Worm (Caenorhabditis elegans) whole organism, L2 larva: Measurements from ENCODE around the gene B0228.6.

Experiments
- C34F6.9 ChIP-seq: fragments of 150-350 bp; optimal IDR thresholded peaks from 2 replicates; lab custom pipeline; 2014; ENCODE audit warnings: missing biosample characterization, missing genetic modification characterization
- F13H6.1 ChIP-seq: sonication (generic microtip); optimal IDR thresholded peaks from 2 replicates; lab custom pipeline; 2016; ENCODE audit warnings: missing genetic modification characterization, missing compliant biosample characterization
- ZK546.5 ChIP-seq: sonication (generic microtip); optimal IDR thresholded peaks from 2 replicates; lab custom pipeline; 2017; ENCODE audit warnings: missing biosample characterization, missing genetic modification characterization
- aly-2 ChIP-seq: fragments of 150-350 bp; optimal IDR thresholded peaks from 2 replicates; lab custom pipeline; 2014; ENCODE audit warnings: missing biosample characterization, missing genetic modification characterization
- blmp-1 ChIP-seq: sonication (generic microtip); optimal IDR thresholded peaks from 2 replicates; lab custom pipeline; 2017; ENCODE audit warnings: missing genetic modification characterization, mild to moderate bottlenecking, missing compliant biosample characterization, antibody characterized with exemption, moderate library complexity; ENCODE audit not compliant: insufficient read depth
- ceh-16 ChIP-seq: fragments of 150-350 bp; optimal IDR thresholded peaks from 2 replicates; lab custom pipeline; 2014; ENCODE audit warnings: missing biosample characterization, missing genetic modification characterization
- ceh-82 ChIP-seq: fragments of 150-350 bp; optimal IDR thresholded peaks from 2 replicates; lab custom pipeline; 2014; ENCODE audit warnings: missing biosample characterization, missing genetic modification characterization
- crh-2 ChIP-seq: sonication (generic microtip); optimal IDR thresholded peaks from 2 replicates; lab custom pipeline; 2017; ENCODE audit warnings: missing biosample characterization, missing genetic modification characterization
- dmd-4 ChIP-seq: sonication (generic microtip); optimal IDR thresholded peaks from 2 replicates; lab custom pipeline; 2017; ENCODE audit warnings: missing biosample characterization, missing genetic modification characterization
- egl-27 ChIP-seq: sonication (generic microtip); optimal IDR thresholded peaks from 3 replicates; lab custom pipeline; 2017; ENCODE audit warnings: missing biosample characterization, missing genetic modification reagents, missing genetic modification characterization
- elt-3 ChIP-seq: sonication (generic microtip); optimal IDR thresholded peaks from 2 replicates; lab custom pipeline; 2017; ENCODE audit warnings: missing biosample characterization, missing genetic modification characterization
- fos-1 ChIP-seq: fragments of 150-350 bp; optimal IDR thresholded peaks from 2 replicates; lab custom pipeline; 2014; ENCODE audit warnings: missing biosample characterization, missing genetic modification characterization
- gmeb-1 ChIP-seq: fragments of 150-350 bp; optimal IDR thresholded peaks from 2 replicates; lab custom pipeline; 2014; ENCODE audit warnings: missing biosample characterization, missing genetic modification characterization
- lin-39 ChIP-seq: fragments of 150-350 bp; optimal IDR thresholded peaks from 2 replicates; lab custom pipeline; 2014; ENCODE audit warnings: missing biosample characterization, missing genetic modification reagents, missing genetic modification characterization
- lsy-2 ChIP-seq, 2 experiments: fragments of 150-350 bp in 1 of 2; sonication (generic microtip) in 1 of 2; optimal IDR thresholded peaks; 2 replicates each; lab custom pipeline; 2014 to 2017; ENCODE audit warnings: missing biosample characterization in 2 of 2, missing genetic modification characterization in 2 of 2
- mab-5 ChIP-seq: fragments of 150-350 bp; optimal IDR thresholded peaks from 2 replicates; lab custom pipeline; 2014; ENCODE audit warnings: missing biosample characterization, missing genetic modification characterization
- mbf-1 ChIP-seq: sonication (generic microtip); optimal IDR thresholded peaks from 2 replicates; lab custom pipeline; 2017; ENCODE audit warnings: missing biosample characterization, missing genetic modification characterization
- mdl-1 ChIP-seq, 2 experiments: fragments of 150-350 bp in 1 of 2; sonication (generic microtip) in 1 of 2; optimal IDR thresholded peaks; 2 replicates each; lab custom pipeline; 2017; ENCODE audit warnings: missing biosample characterization in 2 of 2, missing genetic modification characterization in 2 of 2
- nhr-11 ChIP-seq: fragments of 150-350 bp; optimal IDR thresholded peaks from 2 replicates; lab custom pipeline; 2014; ENCODE audit warnings: missing biosample characterization, missing genetic modification characterization
- nhr-12 ChIP-seq: fragments of 150-350 bp; optimal IDR thresholded peaks from 2 replicates; lab custom pipeline; 2014; ENCODE audit warnings: missing biosample characterization, missing genetic modification characterization
- nhr-129 ChIP-seq: fragments of 150-350 bp; optimal IDR thresholded peaks from 2 replicates; lab custom pipeline; 2014; ENCODE audit warnings: missing biosample characterization, missing genetic modification characterization
- nhr-21 ChIP-seq: fragments of 150-350 bp; optimal IDR thresholded peaks from 2 replicates; lab custom pipeline; 2014; ENCODE audit warnings: missing biosample characterization, missing genetic modification characterization
- nhr-25 ChIP-seq: fragments of 150-350 bp; sonication (generic microtip); optimal IDR thresholded peaks from 3 replicates; lab custom pipeline; 2014; ENCODE audit warnings: missing biosample characterization, missing genetic modification characterization
- nhr-6 ChIP-seq: fragments of 150-350 bp; optimal IDR thresholded peaks from 2 replicates; lab custom pipeline; 2014; ENCODE audit warnings: missing biosample characterization, missing genetic modification characterization
- nhr-77 ChIP-seq: fragments of 150-350 bp; optimal IDR thresholded peaks from 2 replicates; lab custom pipeline; 2014; ENCODE audit warnings: missing biosample characterization, missing genetic modification characterization
- sem-4 ChIP-seq: fragments of 150-350 bp; optimal IDR thresholded peaks from 2 replicates; lab custom pipeline; 2014; ENCODE audit warnings: missing biosample characterization, missing genetic modification reagents, missing genetic modification characterization
- skn-1 ChIP-seq: sonication (generic microtip); optimal IDR thresholded peaks from 2 replicates; lab custom pipeline; 2017; ENCODE audit warnings: missing biosample characterization, missing genetic modification characterization
- sma-3 ChIP-seq: sonication (generic microtip); optimal IDR thresholded peaks from 2 replicates; lab custom pipeline; 2016; ENCODE audit warnings: missing genetic modification reagents, missing genetic modification characterization, missing compliant biosample characterization
- sma-9 ChIP-seq, 2 experiments: fragments of 150-350 bp in 1 of 2; sonication (generic microtip) in 1 of 2; optimal IDR thresholded peaks; 2 replicates each; lab custom pipeline; 2014 to 2016; ENCODE audit warnings: missing genetic modification characterization in 2 of 2, mild to moderate bottlenecking in 1 of 2, missing biosample characterization in 1 of 2, missing compliant biosample characterization in 1 of 2, missing genetic modification reagents in 1 of 2, moderate library complexity in 1 of 2
- snpc-4 ChIP-seq: fragments of 150-350 bp; optimal IDR thresholded peaks from 2 replicates; lab custom pipeline; 2014; ENCODE audit warnings: missing biosample characterization, missing genetic modification characterization
- unc-39 ChIP-seq: fragments of 150-350 bp; optimal IDR thresholded peaks from 2 replicates; lab custom pipeline; 2014; ENCODE audit warnings: missing biosample characterization, missing genetic modification characterization
- unc-55 ChIP-seq: fragments of 150-350 bp; sonication (generic microtip); optimal IDR thresholded peaks from 3 replicates; lab custom pipeline; 2014; ENCODE audit warnings: missing biosample characterization, missing genetic modification reagents, missing genetic modification characterization
- unc-62 ChIP-seq: fragments of 150-350 bp; optimal IDR thresholded peaks from 2 replicates; lab custom pipeline; 2014; ENCODE audit warnings: missing biosample characterization, missing genetic modification reagents, missing genetic modification characterization
- ztf-11 ChIP-seq: sonication (generic microtip); optimal IDR thresholded peaks from 2 replicates; lab custom pipeline; 2017; ENCODE audit warnings: missing biosample characterization, missing genetic modification characterization

The B0228.6 gene

ce11 chrII:7783467-7783959 is 28.5 kb upstream of the B0228.6 start, which contains the start of gene skr-17:
TSS of gene skr-17 (plus strand) at chrII:7783517.
- TF ChIP-seq sem-4 (tag; lab: Kevin White, UChicago) (no peak), fos-1 (tag; lab: Kevin White, UChicago) (no peak), ceh-82 (no peak), unc-62 (GFP tag; lab: Kevin White, UChicago) (no peak), nhr-25 (tag; lab: Kevin White, UChicago) (no peak), elt-3 (tag; lab: Kevin White, UChicago) (no peak), lin-39 (no peak), blmp-1 (no peak), mab-5 (tag; lab: Kevin White, UChicago) (no peak), dmd-4 (tag; lab: Kevin White, UChicago) (no peak), nhr-11 (tag; lab: Kevin White, UChicago) (no peak), mdl-1 (tag; optimal IDR thresholded peaks at IDR 0.05; lab: Kevin White, UChicago) (no peak), nhr-6 (tag; lab: Kevin White, UChicago) (no peak)
- TF ChIP-seq, all 48 proteins: peak for 0

- TF ChIP-seq nhr-129 (peak; percentile 47), unc-55 (GFP tag; lab: Kevin White, UChicago) (no peak), C34F6.9 (peak; percentile 55), sma-3 (GFP tag; lab: Kevin White, UChicago) (no peak), mbf-1 (tag; lab: Kevin White, UChicago) (no peak), ZK546.5 (no peak), skn-1 (tag; lab: Kevin White, UChicago) (no peak), lsy-2 (tag; optimal IDR thresholded peaks at IDR 0.05; lab: Kevin White, UChicago) (peak in 1 of 2 experiments; percentile 0), snpc-4 (no peak), ceh-16 (tag; lab: Kevin White, UChicago) (no peak), aly-2 (tag; lab: Kevin White, UChicago) (no peak), gmeb-1 (peak; percentile 50), nhr-11 (tag; lab: Kevin White, UChicago) (no peak), F13H6.1 (tag; lab: Kevin White, UChicago) (no peak), nhr-25 (tag; lab: Kevin White, UChicago) (no peak), lin-39 (no peak), unc-39 (tag; lab: Kevin White, UChicago) (no peak)
These were observed 26.2 kb upstream of the B0228.6 start, which contains the start of the genes snpc-1.1 and spdl-1 for ce11 chrII:7781102-7781616. TSS of gene snpc-1.1 (minus strand) at chrII:7781301. TSS of gene spdl-1 (plus strand) at chrII:7781566.

- TF ChIP-seq ceh-16 (tag; lab: Kevin White, UChicago), result no peak
These were observed 23.3 kb upstream of the B0228.6 start for ce11 chrII:7778273-7778672.

ce11 chrII:7777320-7777978 is 22.5 kb upstream of the B0228.6 start, which contains the start of gene mthf-1:
TSS of gene mthf-1 (minus strand) at chrII:7777823.
- TF ChIP-seq C34F6.9 (no peak), lsy-2 (tag; optimal IDR thresholded peaks at IDR 0.05; lab: Kevin White, UChicago) (peak in 1 of 2 experiments; percentile 5), ceh-16 (tag; lab: Kevin White, UChicago) (no peak), nhr-25 (tag; lab: Kevin White, UChicago) (peak; percentile 26), nhr-77 (tag; lab: Kevin White, UChicago) (no peak), nhr-12 (no peak), sma-9 (GFP tag; optimal IDR thresholded peaks at IDR 0.05; lab: Kevin White, UChicago) (peak; percentile 71), sma-9 (tag; optimal IDR thresholded peaks at IDR 0.05; lab: Kevin White, UChicago) (no peak), crh-2 (tag; lab: Kevin White, UChicago) (peak; percentile 47), F13H6.1 (tag; lab: Kevin White, UChicago) (peak; percentile 24), ztf-11 (tag; lab: Kevin White, UChicago) (no peak), aly-2 (tag; lab: Kevin White, UChicago) (no peak), egl-27 (no peak), unc-55 (GFP tag; lab: Kevin White, UChicago) (no peak), sma-3 (GFP tag; lab: Kevin White, UChicago) (peak; percentile 37), nhr-21 (tag; lab: Kevin White, UChicago) (peak; percentile 45), fos-1 (tag; lab: Kevin White, UChicago) (peak; percentile 65)
